Fruit fly (Drosophila melanogaster) whole organism: ENCODE results near the gene CG5665.

ENCODE experiments used
- CG8478 ChIP-seq: fragments of >200 bp; optimal IDR thresholded peaks from 2 replicates; lab custom pipeline; 2018; ENCODE audit warnings: inconsistent platforms
- EcR ChIP-seq, 2 experiments: fragments of >200 bp; optimal IDR thresholded peaks; 2 replicates each; lab custom pipeline; 2017; ENCODE audit warnings: missing biosample characterization in 2 of 2, missing genetic modification characterization in 2 of 2, missing genetic modification reagents in 2 of 2
- pan ChIP-seq: fragments of >200 bp; optimal IDR thresholded peaks from 2 replicates; lab custom pipeline; 2017
- usp ChIP-seq: fragments of >200 bp; optimal IDR thresholded peaks from 2 replicates; lab custom pipeline; 2017; ENCODE audit warnings: missing biosample characterization, missing genetic modification characterization, mixed read lengths

- TF ChIP-seq EcR (GFP tag; optimal IDR thresholded peaks at IDR 0.05; lab: Kevin White, UChicago) (no peak), usp (no peak), CG8478 (no peak), pan (no peak)
Observed at dm6 chr3L:20353726-20354332, 4.5 kb upstream of the CG5665 start.
